Fruit fly (Drosophila melanogaster): Measurements from ENCODE around the gene CG43376.

Gene CG43376

dm6 chr2L:13783264-13784154 is 9.7 kb downstream of the CG43376 start, which contains the start of gene Eato (continued):
- TF ChIP-seq NK7.1 (GFP tag; optimal IDR thresholded peaks at IDR 0.05), result no peak
- TF ChIP-seq sna (GFP tag; IDR thresholded peaks at IDR 0.05; ENCODE audit: partially characterized antibody), result 0 out of 2 replicates have a peak, but pooled peaks have one; percentile 35
- TF ChIP-seq al (GFP tag; IDR thresholded peaks at IDR 0.05), result 0 out of 2 replicates have a peak, but pooled peaks have one; percentile 31
- TF ChIP-seq D19B (GFP tag; optimal IDR thresholded peaks at IDR 0.05), result no peak
- no peak for TF ChIP-seq CrebB (tag; optimal IDR thresholded peaks at IDR 0.05)
- TF ChIP-seq CG2889 (GFP tag; IDR thresholded peaks at IDR 0.05), result no peak
- 0 out of 2 replicates have a peak, but pooled peaks have one; percentile 8 for TF ChIP-seq Rx (GFP tag; IDR thresholded peaks at IDR 0.05)
- no peak for TF ChIP-seq B-H1 (GFP tag; IDR thresholded peaks at IDR 0.05)
- TF ChIP-seq Sox100B (GFP tag; optimal IDR thresholded peaks at IDR 0.05), result no peak
- peak; percentile 47; the same call in 1 of the 3 replicates for TF ChIP-seq CG7963 (GFP tag; IDR thresholded peaks at IDR 0.05; ENCODE audit: partially characterized antibody)
- TF ChIP-seq ken (GFP tag; IDR thresholded peaks at IDR 0.05), result no peak
- no peak for TF ChIP-seq CG10209 (GFP tag; optimal IDR thresholded peaks at IDR 0.05)
- TF ChIP-seq Hey (tag; optimal IDR thresholded peaks at IDR 0.05), result no peak
- TF ChIP-seq stc (GFP tag; IDR thresholded peaks at IDR 0.05), result no peak
- TF ChIP-seq CG33557 (GFP tag; optimal IDR thresholded peaks at IDR 0.05), result peak; percentile 8
- TF ChIP-seq CG1233 (GFP tag; optimal IDR thresholded peaks at IDR 0.05), result no peak
- TF ChIP-seq Side (GFP tag; optimal IDR thresholded peaks at IDR 0.05), result no peak
- TF ChIP-seq CG13287 (GFP tag; IDR thresholded peaks at IDR 0.05; ENCODE audit: partially characterized antibody), result peak; percentile 72
- no peak for TF ChIP-seq Fer1 (GFP tag; optimal IDR thresholded peaks at IDR 0.05)
- peak; percentile 73 for TF ChIP-seq row (GFP tag; IDR thresholded peaks at IDR 0.05)
- peak; percentile 11; the same call in 1 of the 4 replicates for TF ChIP-seq Gug (GFP tag; IDR thresholded peaks at IDR 0.05)
- no peak for TF ChIP-seq CG4820 (GFP tag; optimal IDR thresholded peaks at IDR 0.05)
- TF ChIP-seq wek (GFP tag; optimal IDR thresholded peaks at IDR 0.05), result no peak
- TF ChIP-seq lmd (GFP tag; IDR thresholded peaks at IDR 0.05), result 0 out of 2 replicates have a peak, but pooled peaks have one; percentile 13
- TF ChIP-seq trem (tag; optimal IDR thresholded peaks at IDR 0.05), result peak; percentile 1
- no peak for TF ChIP-seq ftz-f1 (GFP tag; optimal IDR thresholded peaks at IDR 0.05)
- no peak for TF ChIP-seq oc (tag; optimal IDR thresholded peaks at IDR 0.05)
- no peak for TF ChIP-seq psq (GFP tag; optimal IDR thresholded peaks at IDR 0.05)
- TF ChIP-seq Fer3 (tag; optimal IDR thresholded peaks at IDR 0.05), result no peak
- TF ChIP-seq Taf1 (GFP tag; IDR thresholded peaks at IDR 0.05), result no peak
- peak; percentile 21; the same call in 1 of the 2 replicates for TF ChIP-seq CG9215 (GFP tag; IDR thresholded peaks at IDR 0.05)
- no peak for TF ChIP-seq grn (GFP tag; optimal IDR thresholded peaks at IDR 0.05)
- TF ChIP-seq CG2875 (GFP tag; optimal IDR thresholded peaks at IDR 0.05), result no peak
- TF ChIP-seq btn (GFP tag; optimal IDR thresholded peaks at IDR 0.05), result no peak
- no peak for TF ChIP-seq CG3407 (GFP tag; optimal IDR thresholded peaks at IDR 0.05)
- TF ChIP-seq CG1647 (GFP tag; optimal IDR thresholded peaks at IDR 0.05), result no peak
- no peak for TF ChIP-seq CG1603 (tag; optimal IDR thresholded peaks at IDR 0.05)
- no peak for TF ChIP-seq Meics (GFP tag; optimal IDR thresholded peaks at IDR 0.05)
- TF ChIP-seq da (GFP tag; optimal IDR thresholded peaks at IDR 0.05), result no peak
- no peak for TF ChIP-seq CG18599 (GFP tag; optimal IDR thresholded peaks at IDR 0.05)
- peak; percentile 77 for TF ChIP-seq Med (GFP tag)
- no peak for TF ChIP-seq CG33213 (GFP tag; optimal IDR thresholded peaks at IDR 0.05)
- TF ChIP-seq CG9932 (GFP tag; IDR thresholded peaks at IDR 0.05), result peak; percentile 57; the same call in 1 of the 2 replicates
- TF ChIP-seq H2.0 (GFP tag; IDR thresholded peaks at IDR 0.05), result no peak
- TF ChIP-seq CG2116 (GFP tag; optimal IDR thresholded peaks at IDR 0.05), result peak; percentile 34
- peak; percentile 62 for TF ChIP-seq CG15514 (GFP tag; optimal IDR thresholded peaks at IDR 0.05)
- no peak; the same call in 1 of the 2 replicates for TF ChIP-seq ttk (GFP tag; IDR thresholded peaks at IDR 0.05)
- TF ChIP-seq Dfd (GFP tag; optimal IDR thresholded peaks at IDR 0.05), result no peak
- peak; percentile 11 for TF ChIP-seq inv (GFP tag; IDR thresholded peaks at IDR 0.05; ENCODE audit: partially characterized antibody)

All from whole organism, embryonic.